In the genomic region with DNA sequence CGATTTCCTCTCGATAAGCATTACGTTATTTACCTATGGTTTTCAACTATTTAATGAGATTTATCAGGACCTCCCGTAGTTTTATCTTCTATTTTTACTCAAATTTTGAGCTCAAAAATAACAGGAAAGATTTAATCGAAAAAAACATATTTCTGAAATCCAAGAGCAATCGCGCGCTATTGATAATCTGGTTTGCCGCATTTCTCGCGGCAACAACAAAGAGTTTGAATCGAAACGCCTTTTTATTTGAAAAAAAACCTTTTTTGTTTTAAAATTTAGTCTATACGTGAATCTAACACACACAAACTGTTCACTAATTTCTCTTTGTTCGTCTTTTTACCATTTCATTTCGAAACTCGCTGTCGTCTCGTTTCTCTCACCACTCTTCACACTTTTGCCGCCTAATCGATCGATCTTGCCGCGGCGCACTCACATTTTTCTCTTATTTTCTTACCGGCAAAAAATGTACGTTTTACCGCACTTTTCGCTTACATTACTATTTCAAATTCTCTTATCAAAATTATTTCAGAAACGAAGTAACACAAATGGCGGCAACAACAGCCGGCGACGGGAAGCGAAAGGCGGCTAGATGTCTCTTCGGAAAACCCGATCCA, we compare ENCODE assay signal across 3 worm cellular contexts.
TF ChIP-seq lines count a peak whose summit lies in the region.

TSS of gene cki-2 (plus strand) at position 337 of the 614 bp plus-strand sequence.

TF ChIP-seq in whole organism, L1 larva, 84 proteins besides CTCF, POLR2A, EP300 and RAD21 (continued from another document):
- TF ChIP-seq lin-15B (tag; optimal IDR thresholded peaks at IDR 0.05; lab: Kevin White, UChicago) (no peak), lsy-2 (tag; optimal IDR thresholded peaks at IDR 0.05; lab: Kevin White, UChicago) (peak in 1 of 2 experiments; percentile 49), ceh-88 (GFP tag; IDR thresholded peaks at IDR 0.05; lab: Robert Waterston, UW) (no peak), aly-2 (tag; optimal IDR thresholded peaks at IDR 0.05; lab: Kevin White, UChicago) (no peak), efl-1 (optimal IDR thresholded peaks at IDR 0.05; lab: Kevin White, UChicago) (peak; percentile 21 to 64), efl-1 (GFP tag; optimal IDR thresholded peaks at IDR 0.05 in 1 of 2; lab: Kevin White, UChicago) (peak; percentile 72 to 93), lin-13 (GFP tag; optimal IDR thresholded peaks at IDR 0.05; lab: Kevin White, UChicago) (no peak), dpl-1 (GFP tag; optimal IDR thresholded peaks at IDR 0.05; lab: Kevin White, UChicago) (peak; percentile 23 to 84 (median 62)), snu-23 (GFP tag; optimal IDR thresholded peaks at IDR 0.05; lab: Kevin White, UChicago) (peak; percentile 14), nhr-90 (tag; optimal IDR thresholded peaks at IDR 0.05; lab: Kevin White, UChicago; ENCODE audit: poor library complexity) (no peak), fkh-4 (tag; optimal IDR thresholded peaks at IDR 0.05; lab: Kevin White, UChicago; ENCODE audit: borderline replicate concordance) (no peak), blmp-1 (tag; optimal IDR thresholded peaks at IDR 0.05; lab: Kevin White, UChicago) (peak; percentile 41), mef-2 (tag; optimal IDR thresholded peaks at IDR 0.05; lab: Kevin White, UChicago) (no peak), ama-1 (optimal IDR thresholded peaks at IDR 0.05; lab: Kevin White, UChicago) (no peak), nhr-20 (tag; optimal IDR thresholded peaks at IDR 0.05; lab: Kevin White, UChicago) (peak; percentile 1)
TF ChIP-seq in whole organism, L1 larva: peak in this region for 9.

TF ChIP-seq in whole organism, L4 larva, 104 proteins besides CTCF, POLR2A, EP300 and RAD21 (continued from another document):
- TF ChIP-seq saeg-2 (GFP tag; IDR thresholded peaks at IDR 0.05; lab: Robert Waterston, UW) (no peak), unc-39 (tag; optimal IDR thresholded peaks at IDR 0.05; lab: Kevin White, UChicago) (no peak), lin-38 (GFP tag; IDR thresholded peaks at IDR 0.05; lab: Robert Waterston, UW) (peak; percentile 60), lsy-2 (tag; optimal IDR thresholded peaks at IDR 0.05; lab: Kevin White, UChicago) (peak in 1 of 2 experiments; percentile 7), dve-1 (tag; optimal IDR thresholded peaks at IDR 0.05; lab: Kevin White, UChicago; ENCODE audit: insufficient read depth) (no peak)
TF ChIP-seq in whole organism, L4 larva: peak in this region for 7.

TF ChIP-seq in whole organism, young adult, 124 proteins besides CTCF, POLR2A, EP300 and RAD21 (continued from another document):
- TF ChIP-seq efl-1 (GFP tag; optimal IDR thresholded peaks at IDR 0.05; lab: Kevin White, UChicago): peak; percentile 87
- TF ChIP-seq gei-17 (GFP tag; optimal IDR thresholded peaks at IDR 0.05; lab: Kevin White, UChicago): no peak
- no peak for TF ChIP-seq mcd-1 (GFP tag; IDR thresholded peaks at IDR 0.05; lab: Robert Waterston, UW)
